Worm (Caenorhabditis elegans) whole organism, L2 larva: ENCODE data around the gene mps-1.

ENCODE experiments used
- blmp-1 ChIP-seq: sonication (generic microtip); optimal IDR thresholded peaks from 2 replicates; lab custom pipeline; 2017; ENCODE audit warnings: missing genetic modification characterization, mild to moderate bottlenecking, missing compliant biosample characterization, antibody characterized with exemption, moderate library complexity; ENCODE audit not compliant: insufficient read depth
- fos-1 ChIP-seq: fragments of 150-350 bp; optimal IDR thresholded peaks from 2 replicates; lab custom pipeline; 2014; ENCODE audit warnings: missing biosample characterization, missing genetic modification characterization
- snpc-4 ChIP-seq: fragments of 150-350 bp; optimal IDR thresholded peaks from 2 replicates; lab custom pipeline; 2014; ENCODE audit warnings: missing biosample characterization, missing genetic modification characterization
- ztf-1 ChIP-seq: fragments of 200-800 bp; sonication (Bioruptor generic); conservative IDR thresholded peaks from 2 replicates; pipeline ENCODE4 v1.3.6; 2022; ENCODE audit warnings: missing genetic modification characterization, missing compliant biosample characterization

DNA sequence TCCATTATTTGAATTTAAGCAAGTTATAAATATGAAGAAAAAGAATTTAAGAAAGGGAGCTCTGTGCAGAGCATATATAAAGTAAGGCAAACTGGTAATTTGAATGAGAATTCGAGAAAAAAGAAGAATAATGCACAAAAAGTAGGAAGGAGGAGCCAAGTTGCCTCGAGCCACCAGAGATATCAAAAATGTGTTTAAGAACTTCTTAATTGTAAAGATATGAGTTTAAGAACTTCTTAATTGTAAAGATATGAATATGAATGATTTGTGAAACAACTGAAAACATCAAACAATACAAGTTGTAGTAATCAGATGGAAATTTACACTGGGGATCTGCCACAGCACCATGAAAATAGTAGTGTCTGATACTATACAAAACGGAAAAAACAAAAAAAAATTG, 7.3 kb downstream of the mps-1 start, which contains the start of gene F13H8.6:
- TF ChIP-seq blmp-1 (tag; lab: Kevin White, UChicago) (no peak), fos-1 (tag; lab: Kevin White, UChicago) (no peak), snpc-4 (tag; lab: Kevin White, UChicago) (no peak), ztf-1 (GFP tag; lab: Robert Waterston, UW) (no peak)
